Fruit fly (Drosophila melanogaster) whole organism, pupa: ENCODE results near the gene lawc.

Source experiments
- CG34367 ChIP-seq: fragments of 200-800 bp; sonication (Bioruptor generic); optimal IDR thresholded peaks from 2 replicates; lab custom pipeline; 2018; ENCODE audit warnings: missing biosample characterization, mild to moderate bottlenecking, missing genetic modification characterization
- CG8301 ChIP-seq: fragments of 200-800 bp; sonication (Bioruptor generic); optimal IDR thresholded peaks from 2 replicates; lab custom pipeline; 2018; ENCODE audit warnings: missing biosample characterization, mild to moderate bottlenecking, missing genetic modification characterization
- CG9948 ChIP-seq: fragments of 200-800 bp; sonication (Bioruptor generic); optimal IDR thresholded peaks from 2 replicates; lab custom pipeline; 2018; ENCODE audit warnings: missing biosample characterization, mild to moderate bottlenecking, missing genetic modification characterization, moderate library complexity
- EcR ChIP-seq: fragments of 200-800 bp; sonication (Bioruptor generic); optimal IDR thresholded peaks from 3 replicates; lab custom pipeline; 2019; ENCODE audit warnings: missing biosample characterization, missing genetic modification characterization, mild to moderate bottlenecking, moderate library complexity, missing genetic modification reagents
- gl ChIP-seq: fragments of 200-800 bp; sonication (Bioruptor generic); optimal IDR thresholded peaks from 2 replicates; lab custom pipeline; 2018; ENCODE audit warnings: missing biosample characterization, mild to moderate bottlenecking, missing genetic modification characterization

- TF ChIP-seq CG34367 (tag; lab: Kevin White, UChicago) (no peak), EcR (GFP tag; lab: Kevin White, UChicago) (no peak), CG8301 (tag; lab: Kevin White, UChicago) (no peak), gl (no peak), CG9948 (tag; lab: Kevin White, UChicago) (no peak)
These were observed 4.1 kb upstream of the lawc start for dm6 chrX:8415605-8416004.
